Worm (Caenorhabditis elegans): ENCODE measurements around the gene Y62E10A.13.

The Y62E10A.13 gene

DNA sequence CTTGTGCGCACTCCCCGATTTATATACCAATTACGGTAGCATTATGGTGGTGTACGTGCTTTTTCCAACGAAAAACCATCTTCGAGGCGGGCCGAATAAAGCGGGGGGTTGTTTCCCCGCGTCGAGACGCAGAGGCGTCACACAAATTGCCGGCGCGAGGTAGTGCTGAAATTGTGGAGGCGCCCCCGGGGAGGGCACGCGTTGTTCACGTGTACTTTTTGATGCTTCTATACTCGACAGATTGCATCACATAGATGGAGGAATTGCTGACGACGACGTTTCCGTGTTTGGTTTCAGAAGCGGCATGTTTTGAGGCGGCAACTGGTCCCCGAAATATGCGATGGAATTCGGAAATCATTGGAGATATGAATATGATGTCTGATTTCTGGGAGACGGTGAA is 3.6 kb downstream of the Y62E10A.13 start (continued):
- TF ChIP-seq unc-39 (tag; optimal IDR thresholded peaks at IDR 0.05), result no peak
- no peak for TF ChIP-seq aly-2 (tag; optimal IDR thresholded peaks at IDR 0.05)
- TF ChIP-seq unc-62 (GFP tag; optimal IDR thresholded peaks at IDR 0.05), result no peak
- TF ChIP-seq ceh-82 (tag; optimal IDR thresholded peaks at IDR 0.05), result no peak
- TF ChIP-seq egl-27 (tag; optimal IDR thresholded peaks at IDR 0.05), result peak; percentile 94
- no peak for TF ChIP-seq nhr-10 (tag; optimal IDR thresholded peaks at IDR 0.05)
- TF ChIP-seq R02D3.7 (tag; optimal IDR thresholded peaks at IDR 0.05), result no peak
- TF ChIP-seq elt-3 (tag; optimal IDR thresholded peaks at IDR 0.05), result no peak
- TF ChIP-seq ama-1 (optimal IDR thresholded peaks at IDR 0.05), result no peak
- TF ChIP-seq zag-1 (tag; optimal IDR thresholded peaks at IDR 0.05), result peak; percentile 69
- peak; percentile 100 for TF ChIP-seq nhr-129 (tag; optimal IDR thresholded peaks at IDR 0.05)
- TF ChIP-seq nhr-12 (tag; optimal IDR thresholded peaks at IDR 0.05), result no peak
- no peak for TF ChIP-seq ztf-11 (tag; optimal IDR thresholded peaks at IDR 0.05)
- TF ChIP-seq ZK546.5 (tag; optimal IDR thresholded peaks at IDR 0.05), result no peak
- TF ChIP-seq elt-1 (tag; optimal IDR thresholded peaks at IDR 0.05), result no peak
- TF ChIP-seq nhr-23 (tag; optimal IDR thresholded peaks at IDR 0.05), result no peak
- TF ChIP-seq snpc-4 (tag; optimal IDR thresholded peaks at IDR 0.05), result peak; percentile 31
- no peak for TF ChIP-seq nhr-11 (tag; optimal IDR thresholded peaks at IDR 0.05)
- peak; percentile 31 for TF ChIP-seq nhr-6 (tag; optimal IDR thresholded peaks at IDR 0.05)
- TF ChIP-seq ztf-4 (tag; optimal IDR thresholded peaks at IDR 0.05), result no peak
- peak; percentile 97 for TF ChIP-seq sma-3 (GFP tag; optimal IDR thresholded peaks at IDR 0.05)

DNA sequence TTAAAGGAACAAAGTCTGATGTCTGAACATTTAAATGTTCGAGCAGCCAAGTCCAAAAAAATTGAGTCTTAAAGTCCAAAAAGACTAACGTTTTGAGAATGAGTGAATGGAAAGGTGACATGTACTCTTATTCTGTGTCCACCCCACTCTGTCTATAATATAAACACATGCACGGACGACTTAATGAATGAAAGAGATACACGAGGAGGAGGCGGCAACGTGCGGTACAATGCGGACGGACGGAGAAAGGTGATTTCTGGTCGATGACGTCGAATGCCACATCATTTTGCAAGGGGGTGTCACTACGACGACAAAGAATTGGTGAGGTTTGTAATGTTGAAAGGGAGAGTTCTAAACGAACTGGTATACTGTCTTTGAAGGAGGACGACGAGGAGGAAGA is 4.2 kb downstream of the Y62E10A.13 start:
- TF ChIP-seq ztf-11 (tag; optimal IDR thresholded peaks at IDR 0.05) (no peak), lin-11 (tag; optimal IDR thresholded peaks at IDR 0.05) (no peak), F13H6.1 (tag; optimal IDR thresholded peaks at IDR 0.05) (no peak), mdl-1 (tag; optimal IDR thresholded peaks at IDR 0.05) (no peak), fos-1 (tag; optimal IDR thresholded peaks at IDR 0.05) (peak; percentile 8), nhr-25 (tag; optimal IDR thresholded peaks at IDR 0.05) (no peak), blmp-1 (tag; optimal IDR thresholded peaks at IDR 0.05; ENCODE audit: insufficient read depth) (peak; percentile 59), C34F6.9 (tag; optimal IDR thresholded peaks at IDR 0.05) (no peak), lin-39 (tag; optimal IDR thresholded peaks at IDR 0.05) (no peak), mbf-1 (tag; optimal IDR thresholded peaks at IDR 0.05) (no peak), ztf-1 (GFP tag; conservative IDR thresholded peaks at IDR 0.05) (no peak)

DNA sequence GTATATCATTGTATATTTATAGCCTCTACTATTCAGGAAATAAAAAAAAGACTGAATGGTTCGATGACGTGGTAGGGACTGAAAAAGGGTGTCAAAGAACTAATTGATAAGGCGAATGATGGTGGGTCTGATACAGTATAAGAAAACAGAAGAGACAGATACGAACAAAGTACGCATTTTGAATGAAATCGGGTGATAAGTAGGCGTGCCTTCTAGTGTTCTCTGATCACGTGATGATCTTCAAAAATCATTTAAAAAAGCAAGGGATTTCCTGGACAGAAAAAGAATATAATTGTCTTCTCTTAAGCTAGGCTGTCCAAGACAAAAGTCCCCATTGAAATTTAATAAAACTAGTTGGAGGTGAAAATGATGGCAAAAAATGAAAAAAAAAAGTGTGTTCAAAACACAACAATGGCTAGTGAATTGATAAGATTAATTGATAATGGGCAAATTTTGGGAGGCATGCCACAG is 5.6 kb downstream of the Y62E10A.13 start:
- no peak for TF ChIP-seq unc-55 (GFP tag; optimal IDR thresholded peaks at IDR 0.05)
- TF ChIP-seq mdl-1 (tag; optimal IDR thresholded peaks at IDR 0.05), result peak in 1 of 2 experiments; percentile 31
- TF ChIP-seq nhr-129 (tag; optimal IDR thresholded peaks at IDR 0.05), result peak; percentile 68
- TF ChIP-seq nhr-6 (tag; optimal IDR thresholded peaks at IDR 0.05), result no peak
- TF ChIP-seq gmeb-1 (tag; optimal IDR thresholded peaks at IDR 0.05), result peak; percentile 34
- TF ChIP-seq mbf-1 (tag; optimal IDR thresholded peaks at IDR 0.05), result no peak
- TF ChIP-seq nhr-237 (tag; optimal IDR thresholded peaks at IDR 0.05), result no peak
- TF ChIP-seq nhr-11 (tag; optimal IDR thresholded peaks at IDR 0.05), result no peak
- no peak for TF ChIP-seq lin-11 (tag; optimal IDR thresholded peaks at IDR 0.05)
- peak; percentile 8 for TF ChIP-seq nhr-25 (tag; optimal IDR thresholded peaks at IDR 0.05)
- no peak for TF ChIP-seq unc-39 (tag; optimal IDR thresholded peaks at IDR 0.05)
- TF ChIP-seq skn-1 (tag; optimal IDR thresholded peaks at IDR 0.05), result no peak
- TF ChIP-seq fos-1 (tag; optimal IDR thresholded peaks at IDR 0.05), result peak; percentile 63
- TF ChIP-seq ceh-82 (tag; optimal IDR thresholded peaks at IDR 0.05), result no peak
- no peak for TF ChIP-seq unc-62 (GFP tag; optimal IDR thresholded peaks at IDR 0.05)
- peak; percentile 74 for TF ChIP-seq sma-3 (GFP tag; optimal IDR thresholded peaks at IDR 0.05)
- no peak for TF ChIP-seq mab-5 (tag; optimal IDR thresholded peaks at IDR 0.05)
- no peak for TF ChIP-seq peb-1 (tag; optimal IDR thresholded peaks at IDR 0.05)
- no peak for TF ChIP-seq alr-1 (tag; optimal IDR thresholded peaks at IDR 0.05)
- no peak for TF ChIP-seq nhr-12 (tag; optimal IDR thresholded peaks at IDR 0.05)
- TF ChIP-seq sma-9 (GFP tag; optimal IDR thresholded peaks at IDR 0.05), result peak; percentile 74
- TF ChIP-seq sma-9 (tag; optimal IDR thresholded peaks at IDR 0.05), result no peak
- no peak for TF ChIP-seq ztf-4 (tag; optimal IDR thresholded peaks at IDR 0.05)
- TF ChIP-seq ZK546.5 (tag; optimal IDR thresholded peaks at IDR 0.05), result no peak
- peak; percentile 25 for TF ChIP-seq Y55F3AM.14 (GFP tag; optimal IDR thresholded peaks at IDR 0.05)
- no peak for TF ChIP-seq elt-1 (tag; optimal IDR thresholded peaks at IDR 0.05)
- TF ChIP-seq dmd-4 (tag; optimal IDR thresholded peaks at IDR 0.05), result no peak
- TF ChIP-seq lsy-2 (tag; optimal IDR thresholded peaks at IDR 0.05), result peak in 1 of 2 experiments; percentile 42
- TF ChIP-seq elt-3 (tag; optimal IDR thresholded peaks at IDR 0.05), result no peak
- TF ChIP-seq ama-1 (optimal IDR thresholded peaks at IDR 0.05), result no peak
- peak; percentile 9 for TF ChIP-seq F13H6.1 (tag; optimal IDR thresholded peaks at IDR 0.05)
- TF ChIP-seq lin-39 (tag; optimal IDR thresholded peaks at IDR 0.05), result no peak
- TF ChIP-seq nhr-21 (tag; optimal IDR thresholded peaks at IDR 0.05), result peak; percentile 62
- TF ChIP-seq sem-4 (tag; optimal IDR thresholded peaks at IDR 0.05), result no peak
- TF ChIP-seq egl-27 (tag; optimal IDR thresholded peaks at IDR 0.05), result no peak
- TF ChIP-seq blmp-1 (tag; optimal IDR thresholded peaks at IDR 0.05; ENCODE audit: insufficient read depth), result no peak
- TF ChIP-seq snpc-4 (tag; optimal IDR thresholded peaks at IDR 0.05), result no peak
- TF ChIP-seq C34F6.9 (tag; optimal IDR thresholded peaks at IDR 0.05), result no peak
- TF ChIP-seq R02D3.7 (tag; optimal IDR thresholded peaks at IDR 0.05), result no peak
- TF ChIP-seq aly-2 (tag; optimal IDR thresholded peaks at IDR 0.05), result no peak
- TF ChIP-seq crh-2 (tag; optimal IDR thresholded peaks at IDR 0.05), result peak; percentile 83
- TF ChIP-seq nhr-77 (tag; optimal IDR thresholded peaks at IDR 0.05), result no peak
- no peak for TF ChIP-seq zag-1 (tag; optimal IDR thresholded peaks at IDR 0.05)
- no peak for TF ChIP-seq nhr-10 (tag; optimal IDR thresholded peaks at IDR 0.05)

Data from whole organism, L2 larva.